Worm (Caenorhabditis elegans) whole organism, early embryonic: ENCODE measurements around the gene sqrd-1.

Experiments used
- B0310.2 ChIP-seq: sonication (generic microtip); optimal IDR thresholded peaks from 2 replicates; lab custom pipeline; 2016; ENCODE audit warnings: mild to moderate bottlenecking, missing genetic modification characterization, missing compliant biosample characterization
- F13C5.2 ChIP-seq: sonication (generic microtip); optimal IDR thresholded peaks from 2 replicates; lab custom pipeline; 2017; ENCODE audit warnings: mild to moderate bottlenecking, missing genetic modification characterization, inconsistent platforms, missing compliant biosample characterization
- aly-1 ChIP-seq: sonication (generic microtip); optimal IDR thresholded peaks from 2 replicates; lab custom pipeline; 2016; ENCODE audit warnings: missing genetic modification characterization, missing compliant biosample characterization
- ama-1 ChIP-seq: fragments of 150-350 bp; optimal IDR thresholded peaks from 2 replicates; lab custom pipeline; 2014
- ceh-13 ChIP-seq: fragments of 200-800 bp; sonication (Bioruptor generic); optimal IDR thresholded peaks from 2 replicates; lab custom pipeline; 2018; ENCODE audit warnings: mild to moderate bottlenecking, missing genetic modification characterization, missing compliant biosample characterization
- ceh-36 ChIP-seq: sonication (generic microtip); optimal IDR thresholded peaks from 2 replicates; lab custom pipeline; 2016; ENCODE audit warnings: missing genetic modification characterization, inconsistent platforms, missing compliant biosample characterization
- ets-7 ChIP-seq: sonication (generic microtip); optimal IDR thresholded peaks from 2 replicates; lab custom pipeline; 2016; ENCODE audit warnings: missing genotype, missing genetic modification characterization, missing compliant biosample characterization
- flt-1 ChIP-seq: fragments of 200-800 bp; sonication (Bioruptor generic); IDR thresholded peaks from 2 replicates; pipeline ENCODE4 v1.3.6; 2022; ENCODE audit warnings: missing genetic modification characterization, missing compliant biosample characterization
- hmbx-1 ChIP-seq: sonication (generic microtip); optimal IDR thresholded peaks from 2 replicates; lab custom pipeline; 2016; ENCODE audit warnings: mild to moderate bottlenecking, missing genetic modification characterization, missing compliant biosample characterization
- hmg-4 ChIP-seq: fragments of 200-800 bp; sonication (Bioruptor generic); optimal IDR thresholded peaks from 2 replicates; lab custom pipeline; 2018; ENCODE audit warnings: mild to moderate bottlenecking, missing genetic modification characterization, missing compliant biosample characterization
- hnd-1 ChIP-seq: sonication (generic microtip); optimal IDR thresholded peaks from 2 replicates; lab custom pipeline; 2016; ENCODE audit warnings: missing genetic modification characterization, missing compliant biosample characterization
- pes-1 ChIP-seq: fragments of 200-800 bp; sonication (Bioruptor generic); IDR thresholded peaks from 2 replicates; pipeline ENCODE4 v1.3.6; 2022; ENCODE audit warnings: missing genetic modification reagents, missing genetic modification characterization, missing compliant biosample characterization
- scrt-1 ChIP-seq: fragments of 200-800 bp; sonication (Bioruptor generic); IDR thresholded peaks from 2 replicates; pipeline ENCODE4 v1.3.6; 2022; ENCODE audit warnings: missing genetic modification characterization, missing compliant biosample characterization
- sea-1 ChIP-seq: fragments of 200-800 bp; sonication (Bioruptor generic); conservative IDR thresholded peaks from 2 replicates; pipeline ENCODE4 v1.3.6; 2022; ENCODE audit warnings: missing genetic modification characterization, missing compliant biosample characterization
- tbx-11 ChIP-seq: fragments of 200-800 bp; sonication (Bioruptor generic); IDR thresholded peaks from 2 replicates; pipeline ENCODE4 v1.3.6; 2022; ENCODE audit warnings: missing genetic modification characterization, missing compliant biosample characterization
- tbx-37 ChIP-seq: fragments of 200-800 bp; sonication (Bioruptor generic); conservative IDR thresholded peaks from 2 replicates; pipeline ENCODE4 v1.3.6; 2022; ENCODE audit warnings: missing genetic modification reagents, missing genetic modification characterization, missing compliant biosample characterization
- tra-4 ChIP-seq: sonication (generic microtip); optimal IDR thresholded peaks from 2 replicates; lab custom pipeline; 2017; ENCODE audit warnings: missing genetic modification characterization, missing compliant biosample characterization

Gene sqrd-1

ce11 chrIV:14257528-14257927 is 37.9 kb downstream of the sqrd-1 start:
- TF ChIP-seq ama-1 (no peak), pes-1 (GFP tag; lab: Robert Waterston, UW) (no peak), hnd-1 (no peak), tra-4 (tag; lab: Kevin White, UChicago) (no peak), flt-1 (GFP tag; lab: Robert Waterston, UW) (no peak), aly-1 (tag; lab: Kevin White, UChicago) (no peak), hmbx-1 (no peak)

ce11 chrIV:14259197-14259596 is 39.5 kb downstream of the sqrd-1 start:
- TF ChIP-seq aly-1 (tag; lab: Kevin White, UChicago) = no peak
- no peak for TF ChIP-seq scrt-1 (GFP tag; lab: Robert Waterston, UW)
- no peak for TF ChIP-seq ceh-13
- TF ChIP-seq B0310.2 (tag; lab: Kevin White, UChicago) = no peak
- TF ChIP-seq tbx-37 (GFP tag; lab: Robert Waterston, UW) = no peak
- no peak for TF ChIP-seq hnd-1
- no peak for TF ChIP-seq pes-1 (GFP tag; lab: Robert Waterston, UW)
- no peak for TF ChIP-seq ets-7 (tag; lab: Kevin White, UChicago)
- no peak for TF ChIP-seq tra-4 (tag; lab: Kevin White, UChicago)
- TF ChIP-seq hmg-4 = no peak
- TF ChIP-seq tbx-11 (GFP tag; lab: Robert Waterston, UW) = no peak
- no peak for TF ChIP-seq F13C5.2 (tag; lab: Kevin White, UChicago)
- TF ChIP-seq flt-1 (GFP tag; lab: Robert Waterston, UW) = no peak
- no peak for TF ChIP-seq ama-1
- TF ChIP-seq hmbx-1 = no peak
- no peak for TF ChIP-seq sea-1 (GFP tag; lab: Robert Waterston, UW)
- TF ChIP-seq ceh-36 (tag; lab: Kevin White, UChicago) = no peak

- TF ChIP-seq flt-1 (GFP tag; lab: Robert Waterston, UW) (no peak), tbx-37 (GFP tag; lab: Robert Waterston, UW) (no peak)
Measured at ce11 chrIV:14260761-14261160, 41.1 kb downstream of the sqrd-1 start.

- TF ChIP-seq ceh-13 = no peak
Measured at ce11 chrIV:14268882-14269281, 49.2 kb downstream of the sqrd-1 start.

- no peak for TF ChIP-seq hmbx-1
- TF ChIP-seq ama-1 = no peak
- no peak for TF ChIP-seq ets-7 (tag; lab: Kevin White, UChicago)
- TF ChIP-seq ceh-36 (tag; lab: Kevin White, UChicago) = no peak
- no peak for TF ChIP-seq hnd-1
- TF ChIP-seq F13C5.2 (tag; lab: Kevin White, UChicago) = no peak
- TF ChIP-seq ceh-13 = no peak
- no peak for TF ChIP-seq sea-1 (GFP tag; lab: Robert Waterston, UW)
- no peak for TF ChIP-seq tra-4 (tag; lab: Kevin White, UChicago)
- no peak for TF ChIP-seq B0310.2 (tag; lab: Kevin White, UChicago)
- TF ChIP-seq scrt-1 (GFP tag; lab: Robert Waterston, UW) = no peak
Measured at ce11 chrIV:14269932-14270331, 50.3 kb downstream of the sqrd-1 start.

ce11 chrIV:14272561-14272960 is 52.9 kb downstream of the sqrd-1 start:
- TF ChIP-seq tbx-37 (GFP tag; lab: Robert Waterston, UW) = no peak
- TF ChIP-seq F13C5.2 (tag; lab: Kevin White, UChicago) = no peak
- no peak for TF ChIP-seq scrt-1 (GFP tag; lab: Robert Waterston, UW)
- TF ChIP-seq tbx-11 (GFP tag; lab: Robert Waterston, UW) = no peak
- TF ChIP-seq hmg-4 = no peak
- TF ChIP-seq hmbx-1 = no peak
- TF ChIP-seq sea-1 (GFP tag; lab: Robert Waterston, UW) = no peak
